Worm (Caenorhabditis elegans): Measurements from ENCODE around the gene tomm-40.

DNA sequence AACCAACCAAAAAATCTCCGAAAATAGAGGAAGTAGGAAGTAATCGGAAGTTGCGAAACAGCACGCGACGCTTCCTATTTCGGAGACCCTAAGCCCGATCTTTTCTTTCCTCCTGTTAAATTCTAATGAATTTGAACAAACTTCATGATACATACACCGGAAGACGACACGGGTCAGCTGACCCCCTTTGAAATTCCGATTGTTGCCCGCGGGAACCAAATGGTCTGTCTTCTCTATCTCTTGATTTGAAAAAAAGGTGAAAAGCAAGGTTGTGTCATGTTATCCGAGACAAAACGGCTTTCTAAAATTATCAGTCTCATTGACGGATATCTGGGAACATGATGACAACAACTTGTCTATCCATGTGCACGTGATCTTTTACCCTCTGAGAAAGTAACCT is 14.3 kb downstream of the tomm-40 start:
- TF ChIP-seq unc-86 (tag; optimal IDR thresholded peaks at IDR 0.05): no peak
- no peak for TF ChIP-seq ztf-11 (tag; optimal IDR thresholded peaks at IDR 0.05)
- TF ChIP-seq aly-2 (tag; optimal IDR thresholded peaks at IDR 0.05): no peak
- TF ChIP-seq nhr-20 (tag; optimal IDR thresholded peaks at IDR 0.05): peak; percentile 53
- no peak for TF ChIP-seq ama-1 (optimal IDR thresholded peaks at IDR 0.05)
- peak in 1 of 3 experiments; percentile 14 for TF ChIP-seq dpl-1 (GFP tag; optimal IDR thresholded peaks at IDR 0.05)
- no peak for TF ChIP-seq egl-27 (tag; optimal IDR thresholded peaks at IDR 0.05)
- TF ChIP-seq mdl-1 (tag; optimal IDR thresholded peaks at IDR 0.05): peak in 1 of 2 experiments; percentile 63
- TF ChIP-seq unc-130 (tag; optimal IDR thresholded peaks at IDR 0.05): peak; percentile 92
- no peak for TF ChIP-seq unc-62 (GFP tag; optimal IDR thresholded peaks at IDR 0.05)
- peak; percentile 81 for TF ChIP-seq blmp-1 (tag; optimal IDR thresholded peaks at IDR 0.05)

All from whole organism, L1 larva.